Worm (Caenorhabditis elegans) whole organism, late embryonic: ENCODE results near the gene lig-4.

Experiments
- C08G9.2 ChIP-seq: sonication (generic microtip); optimal IDR thresholded peaks from 2 replicates; lab custom pipeline; 2016; ENCODE audit warnings: mild to moderate bottlenecking, missing genetic modification characterization, moderate library complexity, missing compliant biosample characterization
- F13H6.1 ChIP-seq: sonication (generic microtip); optimal IDR thresholded peaks from 2 replicates; lab custom pipeline; 2016; ENCODE audit warnings: missing genetic modification characterization, missing compliant biosample characterization
- K09A11.1 ChIP-seq: sonication (generic microtip); optimal IDR thresholded peaks from 2 replicates; lab custom pipeline; 2017; ENCODE audit warnings: antibody characterized with exemption, mild to moderate bottlenecking, missing genetic modification characterization, missing compliant biosample characterization; ENCODE audit not compliant: insufficient read depth
- T23F11.4 ChIP-seq: fragments of 200-800 bp; sonication (Bioruptor generic); optimal IDR thresholded peaks from 2 replicates; lab custom pipeline; 2018; ENCODE audit warnings: mild to moderate bottlenecking, missing genetic modification characterization, missing compliant biosample characterization
- Y22D7AL.16 ChIP-seq: sonication (generic microtip); optimal IDR thresholded peaks from 2 replicates; lab custom pipeline; 2016; ENCODE audit warnings: missing genetic modification characterization, missing compliant biosample characterization
- ahr-1 ChIP-seq: sonication (generic microtip); optimal IDR thresholded peaks from 2 replicates; lab custom pipeline; 2016; ENCODE audit warnings: missing genetic modification characterization, missing compliant biosample characterization
- ama-1 ChIP-seq: fragments of 150-350 bp; optimal IDR thresholded peaks from 2 replicates; lab custom pipeline; 2014
- ceh-18 ChIP-seq: sonication (generic microtip); optimal IDR thresholded peaks from 2 replicates; lab custom pipeline; 2016; ENCODE audit warnings: missing genetic modification characterization, missing compliant biosample characterization
- ceh-19 ChIP-seq: fragments of 200-800 bp; sonication (Bioruptor generic); optimal IDR thresholded peaks from 2 replicates; lab custom pipeline; 2018; ENCODE audit warnings: mild to moderate bottlenecking, missing genetic modification characterization, missing compliant biosample characterization
- ceh-2 ChIP-seq: sonication (generic microtip); optimal IDR thresholded peaks from 2 replicates; lab custom pipeline; 2016; ENCODE audit warnings: missing genotype, missing genetic modification characterization, missing compliant biosample characterization
- ceh-30 ChIP-seq: fragments of 150-350 bp; optimal IDR thresholded peaks from 2 replicates; lab custom pipeline; 2014; ENCODE audit warnings: missing biosample characterization, missing genetic modification characterization
- ceh-31 ChIP-seq: sonication (generic microtip); optimal IDR thresholded peaks from 2 replicates; lab custom pipeline; 2016; ENCODE audit warnings: missing genetic modification characterization, missing compliant biosample characterization
- ceh-34 ChIP-seq: sonication (generic microtip); optimal IDR thresholded peaks from 2 replicates; lab custom pipeline; 2016; ENCODE audit warnings: mild to moderate bottlenecking, missing genetic modification characterization, missing compliant biosample characterization
- ceh-48 ChIP-seq: sonication (generic microtip); optimal IDR thresholded peaks from 2 replicates; lab custom pipeline; 2016; ENCODE audit warnings: missing genetic modification characterization, inconsistent platforms, missing compliant biosample characterization
- ceh-6 ChIP-seq: fragments of 200-800 bp; sonication (Bioruptor generic); optimal IDR thresholded peaks from 2 replicates; lab custom pipeline; 2018; ENCODE audit warnings: mild to moderate bottlenecking, missing genetic modification characterization, missing compliant biosample characterization
- ceh-9 ChIP-seq: sonication (generic microtip); optimal IDR thresholded peaks from 2 replicates; lab custom pipeline; 2016; ENCODE audit warnings: mild to moderate bottlenecking, missing genetic modification characterization, inconsistent platforms, missing compliant biosample characterization
- che-1 ChIP-seq: sonication (generic microtip); optimal IDR thresholded peaks from 2 replicates; lab custom pipeline; 2016; ENCODE audit warnings: mild to moderate bottlenecking, missing genetic modification characterization, missing compliant biosample characterization
- elt-2 ChIP-seq: sonication (generic microtip); optimal IDR thresholded peaks from 2 replicates; lab custom pipeline; 2016; ENCODE audit warnings: missing genetic modification reagents, missing genetic modification characterization, missing compliant biosample characterization
- elt-4 ChIP-seq: sonication (generic microtip); optimal IDR thresholded peaks from 2 replicates; lab custom pipeline; 2016; ENCODE audit warnings: missing genetic modification characterization, missing compliant biosample characterization
- ets-4 ChIP-seq: sonication (generic microtip); optimal IDR thresholded peaks from 2 replicates; lab custom pipeline; 2016; ENCODE audit warnings: missing genetic modification characterization, missing compliant biosample characterization
- fkh-10 ChIP-seq: fragments of 150-350 bp; optimal IDR thresholded peaks from 2 replicates; lab custom pipeline; 2014; ENCODE audit warnings: missing biosample characterization, missing genetic modification reagents, missing genetic modification characterization
- gmeb-2 ChIP-seq: sonication (generic microtip); optimal IDR thresholded peaks from 2 replicates; lab custom pipeline; 2016; ENCODE audit warnings: missing genetic modification characterization, inconsistent platforms, missing compliant biosample characterization
- hlh-15 ChIP-seq: sonication (generic microtip); optimal IDR thresholded peaks from 2 replicates; lab custom pipeline; 2016; ENCODE audit warnings: missing genetic modification characterization, missing compliant biosample characterization
- hlh-30 ChIP-seq: sonication (generic microtip); optimal IDR thresholded peaks from 2 replicates; lab custom pipeline; 2017; ENCODE audit warnings: antibody characterized with exemption, missing genetic modification characterization, missing compliant biosample characterization; ENCODE audit not compliant: insufficient read depth
- hlh-6 ChIP-seq: sonication (generic microtip); optimal IDR thresholded peaks from 2 replicates; lab custom pipeline; 2016; ENCODE audit warnings: missing genotype, missing genetic modification characterization, missing compliant biosample characterization
- hlh-8 ChIP-seq: sonication (generic microtip); optimal IDR thresholded peaks from 2 replicates; lab custom pipeline; 2016; ENCODE audit warnings: missing genotype, missing genetic modification characterization, missing compliant biosample characterization
- lim-6 ChIP-seq: sonication (generic microtip); optimal IDR thresholded peaks from 2 replicates; lab custom pipeline; 2016; ENCODE audit warnings: missing genetic modification characterization, missing compliant biosample characterization
- lin-11 ChIP-seq: fragments of 200-800 bp; sonication (Bioruptor generic); optimal IDR thresholded peaks from 2 replicates; lab custom pipeline; 2018; ENCODE audit warnings: mild to moderate bottlenecking, missing genetic modification characterization, missing compliant biosample characterization
- nfya-1 ChIP-seq: sonication (generic microtip); optimal IDR thresholded peaks from 2 replicates; lab custom pipeline; 2017; ENCODE audit warnings: missing genetic modification characterization, mild to moderate bottlenecking, missing compliant biosample characterization, antibody characterized with exemption, moderate library complexity
- nhr-232 ChIP-seq: sonication (generic microtip); optimal IDR thresholded peaks from 2 replicates; lab custom pipeline; 2016; ENCODE audit warnings: missing genetic modification characterization, missing compliant biosample characterization
- npax-4 ChIP-seq: sonication (generic microtip); optimal IDR thresholded peaks from 2 replicates; lab custom pipeline; 2016; ENCODE audit warnings: missing genetic modification characterization, missing compliant biosample characterization
- odd-2 ChIP-seq: sonication (generic microtip); optimal IDR thresholded peaks from 2 replicates; lab custom pipeline; 2017; ENCODE audit warnings: antibody characterized with exemption, mild to moderate bottlenecking, missing genetic modification characterization, missing compliant biosample characterization
- pag-3 ChIP-seq: sonication (generic microtip); optimal IDR thresholded peaks from 2 replicates; lab custom pipeline; 2016; ENCODE audit warnings: missing compliant biosample characterization, missing genetic modification characterization, borderline replicate concordance
- pha-2 ChIP-seq: sonication (generic microtip); optimal IDR thresholded peaks from 2 replicates; lab custom pipeline; 2017; ENCODE audit warnings: mild to moderate bottlenecking, missing genetic modification characterization, missing compliant biosample characterization
- pqm-1 ChIP-seq: sonication (generic microtip); optimal IDR thresholded peaks from 2 replicates; lab custom pipeline; 2016; ENCODE audit warnings: missing genetic modification characterization, missing compliant biosample characterization
- ref-2 ChIP-seq: sonication (generic microtip); optimal IDR thresholded peaks from 2 replicates; lab custom pipeline; 2016; ENCODE audit warnings: missing genetic modification characterization, missing compliant biosample characterization
- sdc-2 ChIP-seq: sonication (generic microtip); optimal IDR thresholded peaks from 2 replicates; lab custom pipeline; 2016; ENCODE audit warnings: missing genotype, missing genetic modification characterization, missing compliant biosample characterization
- sox-2 ChIP-seq: fragments of 200-800 bp; sonication (Bioruptor generic); IDR thresholded peaks from 2 replicates; pipeline ENCODE4 v1.3.6; 2022; ENCODE audit warnings: missing genetic modification reagents, missing genetic modification characterization, missing compliant biosample characterization
- sox-4 ChIP-seq: sonication (generic microtip); optimal IDR thresholded peaks from 2 replicates; lab custom pipeline; 2017; ENCODE audit warnings: mild to moderate bottlenecking, missing genetic modification characterization, inconsistent platforms, missing compliant biosample characterization
- syd-9 ChIP-seq: sonication (generic microtip); optimal IDR thresholded peaks from 2 replicates; lab custom pipeline; 2016; ENCODE audit warnings: mild to moderate bottlenecking, missing genetic modification characterization, moderate library complexity, missing compliant biosample characterization
- tbx-2 ChIP-seq: sonication (generic microtip); optimal IDR thresholded peaks from 2 replicates; lab custom pipeline; 2016; ENCODE audit warnings: missing genetic modification characterization, missing compliant biosample characterization
- tbx-7 ChIP-seq: sonication (generic microtip); optimal IDR thresholded peaks from 2 replicates; lab custom pipeline; 2016; ENCODE audit warnings: missing genotype, missing genetic modification characterization, missing compliant biosample characterization
- unc-42 ChIP-seq: sonication (generic microtip); optimal IDR thresholded peaks from 2 replicates; lab custom pipeline; 2016; ENCODE audit warnings: missing genotype, missing genetic modification characterization, missing compliant biosample characterization
- unc-55 ChIP-seq: sonication (generic microtip); optimal IDR thresholded peaks from 2 replicates; lab custom pipeline; 2017; ENCODE audit warnings: missing biosample characterization, missing genetic modification reagents, missing genetic modification characterization
- unc-86 ChIP-seq: sonication (generic microtip); optimal IDR thresholded peaks from 2 replicates; lab custom pipeline; 2016; ENCODE audit warnings: missing genetic modification characterization, missing compliant biosample characterization
- zip-5 ChIP-seq: sonication (generic microtip); optimal IDR thresholded peaks from 2 replicates; lab custom pipeline; 2016; ENCODE audit warnings: missing genetic modification characterization, missing compliant biosample characterization

lig-4 gene

ce11 chrIII:7498346-7498745 is 22.9 kb upstream of the lig-4 start (continued):
- no peak for TF ChIP-seq sox-4 (tag; lab: Kevin White, UChicago)
- TF ChIP-seq ceh-30 (tag; lab: Kevin White, UChicago) = no peak
- peak; percentile 81 for TF ChIP-seq ceh-18 (tag; lab: Kevin White, UChicago)
- no peak for TF ChIP-seq K09A11.1 (tag; lab: Kevin White, UChicago)
- TF ChIP-seq ets-4 (tag; lab: Kevin White, UChicago) = peak; percentile 26
- no peak for TF ChIP-seq F13H6.1
- TF ChIP-seq zip-5 = no peak
- TF ChIP-seq pag-3 = no peak
- no peak for TF ChIP-seq fkh-10 (GFP tag; lab: Kevin White, UChicago)
- TF ChIP-seq ref-2 (tag; lab: Kevin White, UChicago) = peak; percentile 71
- no peak for TF ChIP-seq che-1 (tag; lab: Kevin White, UChicago)
- TF ChIP-seq lim-6 = no peak
- TF ChIP-seq unc-86 (tag; lab: Kevin White, UChicago) = no peak
- TF ChIP-seq ceh-9 = no peak
- peak; percentile 56 for TF ChIP-seq hlh-8 (tag; lab: Kevin White, UChicago)
- TF ChIP-seq sox-2 (GFP tag; lab: Robert Waterston, UW) = no peak
- TF ChIP-seq npax-4 (tag; lab: Kevin White, UChicago) = no peak
- TF ChIP-seq hlh-30 (tag; lab: Kevin White, UChicago) = peak; percentile 49
- no peak for TF ChIP-seq syd-9 (tag; lab: Kevin White, UChicago)
- no peak for TF ChIP-seq sdc-2 (tag; lab: Kevin White, UChicago)
- peak; percentile 89 for TF ChIP-seq elt-2 (tag; lab: Kevin White, UChicago)
- TF ChIP-seq ceh-48 (tag; lab: Kevin White, UChicago) = no peak
- peak; percentile 62 for TF ChIP-seq unc-42
- no peak for TF ChIP-seq C08G9.2 (tag; lab: Kevin White, UChicago)
- peak; percentile 65 for TF ChIP-seq tbx-2 (tag; lab: Kevin White, UChicago)
- no peak for TF ChIP-seq ceh-6
- peak; percentile 71 for TF ChIP-seq ceh-34 (tag; lab: Kevin White, UChicago)
- TF ChIP-seq nfya-1 (tag; lab: Kevin White, UChicago) = peak; percentile 84

- no peak for TF ChIP-seq gmeb-2
- peak; percentile 14 for TF ChIP-seq ceh-2 (tag; lab: Kevin White, UChicago)
- no peak for TF ChIP-seq odd-2 (tag; lab: Kevin White, UChicago)
- peak; percentile 40 for TF ChIP-seq ref-2 (tag; lab: Kevin White, UChicago)
- TF ChIP-seq F13H6.1 = no peak
- TF ChIP-seq ceh-48 (tag; lab: Kevin White, UChicago) = no peak
- no peak for TF ChIP-seq C08G9.2 (tag; lab: Kevin White, UChicago)
- TF ChIP-seq hlh-8 (tag; lab: Kevin White, UChicago) = no peak
- peak; percentile 21 for TF ChIP-seq elt-2 (tag; lab: Kevin White, UChicago)
- TF ChIP-seq ceh-18 (tag; lab: Kevin White, UChicago) = no peak
- TF ChIP-seq T23F11.4 (GFP tag; lab: Kevin White, UChicago) = no peak
- peak; percentile 4 for TF ChIP-seq unc-86 (tag; lab: Kevin White, UChicago)
- TF ChIP-seq ceh-19 (GFP tag; lab: Kevin White, UChicago) = no peak
- peak; percentile 32 for TF ChIP-seq unc-42
- TF ChIP-seq nfya-1 (tag; lab: Kevin White, UChicago) = peak; percentile 42
- TF ChIP-seq ceh-31 (tag; lab: Kevin White, UChicago) = peak; percentile 45
- no peak for TF ChIP-seq tbx-7 (tag; lab: Kevin White, UChicago)
- TF ChIP-seq ceh-30 (tag; lab: Kevin White, UChicago) = peak; percentile 73
These were observed 21.8 kb upstream of the lig-4 start, which contains the start of the genes C07H6.9 and sap-140 for ce11 chrIII:7499421-7499902. Gene C07H6.9, minus strand, starts transcription at chrIII:7499471. Gene sap-140, plus strand, starts transcription at chrIII:7499738.

ce11 chrIII:7506983-7507382 is 14.3 kb upstream of the lig-4 start:
- TF ChIP-seq pqm-1 (tag; lab: Kevin White, UChicago) = no peak
- TF ChIP-seq elt-4 (tag; lab: Kevin White, UChicago) = no peak
- no peak for TF ChIP-seq sdc-2 (tag; lab: Kevin White, UChicago)
- TF ChIP-seq lin-11 (tag; lab: Kevin White, UChicago) = no peak
- TF ChIP-seq unc-55 (GFP tag; lab: Kevin White, UChicago) = no peak
- no peak for TF ChIP-seq odd-2 (tag; lab: Kevin White, UChicago)
- no peak for TF ChIP-seq ahr-1
- no peak for TF ChIP-seq ama-1 (lab: Kevin White, UChicago)
- TF ChIP-seq pha-2 (tag; lab: Kevin White, UChicago) = no peak
- TF ChIP-seq hlh-15 (tag; lab: Kevin White, UChicago) = no peak
- no peak for TF ChIP-seq ceh-48 (tag; lab: Kevin White, UChicago)
- no peak for TF ChIP-seq Y22D7AL.16
- no peak for TF ChIP-seq nhr-232 (tag; lab: Kevin White, UChicago)
- no peak for TF ChIP-seq hlh-6 (tag; lab: Kevin White, UChicago)
- TF ChIP-seq che-1 (tag; lab: Kevin White, UChicago) = no peak
